Worm (Caenorhabditis elegans): ENCODE data around the gene F10C1.8.

The F10C1.8 gene

DNA sequence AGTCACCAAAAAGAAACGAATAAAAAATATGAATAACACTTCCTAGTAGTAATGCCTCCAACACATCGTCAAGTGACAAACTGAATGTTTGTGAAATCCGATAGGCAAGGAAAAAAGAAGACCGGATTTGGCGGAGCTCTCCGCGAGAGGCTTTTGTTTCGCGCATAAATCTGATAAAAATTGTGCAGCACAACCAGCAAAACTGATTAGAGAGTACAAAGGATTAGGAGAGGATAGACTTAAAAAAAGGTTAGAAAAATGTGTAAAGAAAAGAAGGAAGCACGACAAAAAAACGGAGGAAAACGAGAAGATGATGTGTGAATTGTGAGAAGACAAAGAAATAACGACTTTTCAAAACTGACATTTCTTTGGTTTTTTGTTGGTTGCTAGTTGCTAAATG, 26.6 kb upstream of the F10C1.8 start, which contains the start of gene rab-3:
TSS of gene rab-3 (minus strand) at position 147 of the 400 bp plus-strand sequence.
- TF ChIP-seq let-526 (GFP tag; IDR thresholded peaks at IDR 0.05), result no peak
- no peak for TF ChIP-seq dpl-1 (GFP tag; optimal IDR thresholded peaks at IDR 0.05)
- no peak for TF ChIP-seq lin-40 (tag; optimal IDR thresholded peaks at IDR 0.05)
- no peak for TF ChIP-seq lir-1 (GFP tag; conservative IDR thresholded peaks at IDR 0.05)
- TF ChIP-seq cebp-1 (GFP tag; IDR thresholded peaks at IDR 0.05), result no peak
- no peak for TF ChIP-seq cebp-1 (tag; optimal IDR thresholded peaks at IDR 0.05)

DNA sequence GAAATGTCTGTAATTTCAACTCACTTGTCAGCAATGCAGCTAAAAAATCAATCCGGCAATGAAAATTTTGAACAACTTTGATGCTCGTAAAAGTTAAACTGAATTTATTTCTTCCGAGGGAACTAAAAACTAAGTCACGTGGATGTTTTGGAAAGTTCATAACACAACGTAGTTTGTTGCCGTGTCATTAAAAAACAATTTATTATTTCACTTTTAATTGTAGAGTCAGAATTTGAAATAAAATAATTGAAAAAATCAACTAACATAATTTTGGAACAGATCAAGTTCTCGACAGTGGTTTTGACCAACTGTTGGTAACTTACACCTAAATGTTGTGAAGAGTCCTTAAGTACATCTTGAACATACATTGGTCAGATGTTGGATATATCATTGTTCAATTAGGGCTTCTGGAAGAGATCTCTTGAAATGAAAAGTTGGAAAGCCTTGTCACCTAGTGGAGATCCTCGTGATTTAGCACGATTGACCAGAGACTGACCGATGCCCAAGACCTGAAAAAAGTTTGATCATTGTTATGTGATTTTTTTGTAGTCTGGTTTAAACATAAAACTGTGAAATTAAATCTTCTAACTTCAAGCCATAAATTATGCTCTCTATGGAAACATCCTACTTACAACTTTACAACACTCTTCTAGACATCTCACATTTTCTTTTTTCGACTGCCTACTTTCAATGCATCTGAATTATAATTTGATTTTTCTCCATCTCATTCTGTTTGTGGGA, 23.8 kb upstream of the F10C1.8 start, which contains the start of the genes C18A3.7 and C18A3.11:
TSS of gene C18A3.7 (minus strand) at position 101 of the 741 bp plus-strand sequence.
TSS of gene C18A3.11 (plus strand) at position 691 of the 741 bp plus-strand sequence.
- TF ChIP-seq B0019.2 (GFP tag; conservative IDR thresholded peaks at IDR 0.05) (no peak), aptf-3 (GFP tag; IDR thresholded peaks at IDR 0.05) (no peak), ceh-40 (GFP tag; IDR thresholded peaks at IDR 0.05) (no peak), T26A5.8 (tag; optimal IDR thresholded peaks at IDR 0.05) (no peak), hlh-26 (GFP tag; conservative IDR thresholded peaks at IDR 0.05) (no peak), tlf-1 (GFP tag; optimal IDR thresholded peaks at IDR 0.05) (no peak), lsy-27 (tag; optimal IDR thresholded peaks at IDR 0.05; ENCODE audit: borderline replicate concordance, insufficient read depth) (no peak)

ce11 chrII:5734883-5735282, 19.4 kb upstream of the F10C1.8 start:
- TF ChIP-seq nfya-1 (tag; optimal IDR thresholded peaks at IDR 0.05; ENCODE audit: borderline replicate concordance, insufficient read depth) (no peak), chd-7 (tag; optimal IDR thresholded peaks at IDR 0.05) (no peak), dpff-1 (tag; optimal IDR thresholded peaks at IDR 0.05) (no peak), ceh-79 (tag; optimal IDR thresholded peaks at IDR 0.05) (no peak), madf-6 (GFP tag; IDR thresholded peaks at IDR 0.05) (no peak), ets-4 (GFP tag; optimal IDR thresholded peaks at IDR 0.05) (no peak), madf-8 (GFP tag; conservative IDR thresholded peaks at IDR 0.05) (no peak)

ce11 chrII:5735744-5736143, 18.5 kb upstream of the F10C1.8 start:
- TF ChIP-seq ccch-3 (GFP tag; optimal IDR thresholded peaks at IDR 0.05) (no peak), egrh-3 (GFP tag; IDR thresholded peaks at IDR 0.05) (no peak), somi-1 (GFP tag; optimal IDR thresholded peaks at IDR 0.05) (no peak), F55B11.4 (tag; optimal IDR thresholded peaks at IDR 0.05; ENCODE audit: borderline replicate concordance, insufficient read depth) (no peak), B0035.1 (tag; optimal IDR thresholded peaks at IDR 0.05) (no peak), attf-5 (GFP tag; optimal IDR thresholded peaks at IDR 0.05) (no peak), ama-1 (optimal IDR thresholded peaks at IDR 0.05) (no peak), ama-1 (GFP tag; optimal IDR thresholded peaks at IDR 0.05) (no peak), nhr-179 (tag; optimal IDR thresholded peaks at IDR 0.05) (no peak), lin-35 (GFP tag; optimal IDR thresholded peaks at IDR 0.05) (no peak), ets-4 (GFP tag; optimal IDR thresholded peaks at IDR 0.05) (no peak), B0336.3 (GFP tag; IDR thresholded peaks at IDR 0.05) (no peak), ztf-6 (GFP tag; IDR thresholded peaks at IDR 0.05) (no peak), hrde-1 (tag; optimal IDR thresholded peaks at IDR 0.05; ENCODE audit: borderline replicate concordance) (no peak)

Measured in whole organism, young adult.